Worm (Caenorhabditis elegans): ENCODE measurements around the gene nrf-5.

nrf-5 gene

DNA sequence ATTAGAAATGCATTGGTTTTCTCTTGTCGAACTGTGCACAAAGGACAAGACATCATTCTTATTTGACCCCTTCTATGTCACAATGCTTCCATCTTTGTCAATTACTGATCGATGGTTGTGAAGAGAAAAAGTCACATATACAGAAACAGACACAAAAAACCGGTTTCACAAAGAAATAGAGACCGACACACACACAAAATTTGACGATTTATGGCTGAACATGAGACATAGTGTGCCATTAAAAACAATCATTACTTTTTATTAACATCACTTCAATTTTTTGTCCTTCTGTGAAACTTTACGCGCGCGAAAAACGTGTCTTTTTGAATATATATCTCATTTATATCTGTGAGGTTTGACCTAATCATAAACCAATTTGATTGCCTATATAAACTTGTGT lies 37.5 kb upstream of the nrf-5 start (continued):
- no peak for TF ChIP-seq zip-4 (GFP tag; optimal IDR thresholded peaks at IDR 0.05)

DNA sequence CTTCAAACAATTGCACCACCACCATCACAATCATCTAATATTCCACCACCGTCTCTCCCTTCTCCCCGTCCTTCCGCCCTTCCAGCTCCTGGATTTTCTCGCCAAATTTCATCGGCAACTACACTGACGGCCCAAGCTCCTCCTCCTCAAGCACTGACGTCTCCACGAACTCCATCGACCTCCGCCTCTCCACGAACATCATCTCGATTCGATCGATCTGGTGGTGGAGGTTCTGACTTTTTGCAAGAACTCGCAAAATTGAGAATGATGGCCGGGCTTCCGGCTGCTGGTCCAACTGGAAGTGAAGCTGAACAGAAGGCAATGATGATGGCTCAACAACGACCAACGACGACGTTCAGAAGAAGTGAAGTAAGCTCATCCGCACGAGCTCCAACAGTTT lies 34.0 kb upstream of the nrf-5 start:
- TF ChIP-seq ceh-63 (GFP tag; optimal IDR thresholded peaks at IDR 0.05) (no peak), mdl-1 (tag; optimal IDR thresholded peaks at IDR 0.05) (no peak), dsc-1 (tag; optimal IDR thresholded peaks at IDR 0.05) (no peak), zip-4 (GFP tag; optimal IDR thresholded peaks at IDR 0.05) (no peak), sox-4 (tag; optimal IDR thresholded peaks at IDR 0.05) (no peak), C34B4.2 (tag; optimal IDR thresholded peaks at IDR 0.05) (no peak), nhr-19 (GFP tag; conservative IDR thresholded peaks at IDR 0.05) (no peak), Y116A8C.19 (tag; optimal IDR thresholded peaks at IDR 0.05; ENCODE audit: borderline replicate concordance) (no peak), pax-3 (tag; optimal IDR thresholded peaks at IDR 0.05) (no peak), mef-2 (tag; optimal IDR thresholded peaks at IDR 0.05) (no peak), lir-3 (tag; optimal IDR thresholded peaks at IDR 0.05; ENCODE audit: poor library complexity) (no peak), ets-5 (GFP tag; IDR thresholded peaks at IDR 0.05) (no peak), fkh-10 (GFP tag; optimal IDR thresholded peaks at IDR 0.05) (no peak), nhr-84 (tag; optimal IDR thresholded peaks at IDR 0.05) (no peak), aha-1 (tag; optimal IDR thresholded peaks at IDR 0.05) (no peak), F16B12.6 (tag; optimal IDR thresholded peaks at IDR 0.05) (no peak), nhr-77 (tag; optimal IDR thresholded peaks at IDR 0.05) (no peak)

DNA sequence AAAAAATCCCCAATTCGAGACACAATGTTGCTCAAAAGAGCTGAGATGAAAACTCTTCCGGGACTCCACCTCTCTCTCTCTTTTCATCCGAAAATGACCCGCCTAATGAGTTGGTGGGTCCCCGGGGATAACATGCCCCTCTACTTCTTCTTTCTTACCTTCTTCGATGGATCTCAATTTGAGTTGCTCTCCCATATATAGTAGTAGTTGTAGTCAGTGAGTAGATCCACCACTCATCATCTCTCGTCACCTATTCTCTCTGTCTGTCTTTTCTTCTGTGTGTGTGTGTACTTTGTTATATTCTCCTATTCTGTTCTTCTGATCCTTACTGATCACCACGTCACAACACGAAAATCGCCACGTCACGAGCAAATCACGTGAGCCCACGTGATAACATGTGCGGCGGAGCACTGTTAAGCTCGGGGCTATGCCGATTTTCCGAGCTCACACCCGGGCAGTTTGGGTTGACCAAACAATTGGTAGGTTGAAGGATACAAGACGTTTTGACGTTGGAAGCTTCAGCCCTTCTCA lies 31.8 kb upstream of the nrf-5 start, which contains the start of gene twk-32:
Gene twk-32 (plus strand): TSS at position 396 of the 531 bp plus-strand sequence.
- peak; percentile 23 for TF ChIP-seq nhr-71 (tag; optimal IDR thresholded peaks at IDR 0.05)
- no peak for TF ChIP-seq unc-62 (GFP tag; optimal IDR thresholded peaks at IDR 0.05)
- TF ChIP-seq blmp-1 (tag; optimal IDR thresholded peaks at IDR 0.05): no peak
- TF ChIP-seq lir-3 (tag; optimal IDR thresholded peaks at IDR 0.05; ENCODE audit: poor library complexity): peak; percentile 13
- peak; percentile 2 for TF ChIP-seq snu-23 (GFP tag; optimal IDR thresholded peaks at IDR 0.05)
- TF ChIP-seq lin-14 (GFP tag; optimal IDR thresholded peaks at IDR 0.05): peak; percentile 17
- TF ChIP-seq nhr-20 (tag; optimal IDR thresholded peaks at IDR 0.05): peak; percentile 25
- peak; percentile 29; the same call in 1 of the 2 replicates for TF ChIP-seq nhr-19 (GFP tag; conservative IDR thresholded peaks at IDR 0.05)
- TF ChIP-seq pax-3 (tag; optimal IDR thresholded peaks at IDR 0.05): peak; percentile 48

DNA sequence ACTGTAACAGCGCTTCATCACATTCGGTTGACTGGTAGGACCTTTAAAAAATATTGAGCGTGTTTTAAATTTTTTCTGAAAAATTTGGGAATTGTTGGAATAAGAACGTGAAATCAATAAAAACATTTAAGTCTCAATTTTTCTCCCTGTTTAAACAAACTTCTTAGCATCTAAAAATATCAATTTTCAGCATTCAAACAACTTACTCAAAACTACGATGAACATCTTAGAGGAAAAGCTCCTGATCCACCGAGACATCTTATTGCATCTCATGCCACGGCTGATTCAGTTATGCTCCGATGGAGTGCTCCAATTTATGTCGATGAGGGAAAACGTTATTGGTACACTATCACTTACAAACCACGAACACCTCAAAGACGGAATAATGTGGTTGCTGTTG lies 28.9 kb upstream of the nrf-5 start:
- TF ChIP-seq nhr-90 (tag; optimal IDR thresholded peaks at IDR 0.05; ENCODE audit: poor library complexity): no peak

DNA sequence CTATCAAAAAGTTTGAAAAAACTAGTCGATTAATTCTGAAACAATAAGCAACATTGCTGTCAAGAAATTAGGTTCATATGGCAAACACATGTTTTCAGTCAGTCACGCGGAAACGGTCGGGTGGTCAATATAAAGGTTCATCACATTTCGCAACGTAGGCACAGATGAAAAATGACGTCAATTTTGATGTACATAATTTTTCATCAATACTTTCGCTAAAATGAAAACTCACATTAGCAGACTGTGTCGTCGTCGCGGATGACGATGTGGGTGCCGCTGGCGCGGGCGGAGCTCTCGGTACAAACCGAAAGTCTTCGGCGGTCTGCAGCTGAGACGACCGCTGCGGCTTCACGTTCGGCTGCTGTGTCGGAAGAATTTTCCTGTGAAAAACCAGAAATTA lies 24.2 kb upstream of the nrf-5 start, which contains the start of gene swan-2:
Gene swan-2 (minus strand): TSS at position 380 of the 400 bp plus-strand sequence.
- TF ChIP-seq F16B12.6 (tag; optimal IDR thresholded peaks at IDR 0.05) (no peak), nhr-71 (tag; optimal IDR thresholded peaks at IDR 0.05) (peak; percentile 10), efl-1 (optimal IDR thresholded peaks at IDR 0.05) (no peak), efl-1 (GFP tag; optimal IDR thresholded peaks at IDR 0.05 in 1 of 2) (peak in 1 of 2 experiments; percentile 88), dsc-1 (tag; optimal IDR thresholded peaks at IDR 0.05) (peak; percentile 60), fkh-4 (tag; optimal IDR thresholded peaks at IDR 0.05; ENCODE audit: borderline replicate concordance) (peak; percentile 5), xbp-1 (tag; optimal IDR thresholded peaks at IDR 0.05) (no peak), nhr-20 (tag; optimal IDR thresholded peaks at IDR 0.05) (no peak), lin-35 (GFP tag; optimal IDR thresholded peaks at IDR 0.05) (peak in 1 of 2 experiments; percentile 70), snu-23 (GFP tag; optimal IDR thresholded peaks at IDR 0.05) (peak; percentile 3), nhr-85 (tag) (peak; percentile 65)

DNA sequence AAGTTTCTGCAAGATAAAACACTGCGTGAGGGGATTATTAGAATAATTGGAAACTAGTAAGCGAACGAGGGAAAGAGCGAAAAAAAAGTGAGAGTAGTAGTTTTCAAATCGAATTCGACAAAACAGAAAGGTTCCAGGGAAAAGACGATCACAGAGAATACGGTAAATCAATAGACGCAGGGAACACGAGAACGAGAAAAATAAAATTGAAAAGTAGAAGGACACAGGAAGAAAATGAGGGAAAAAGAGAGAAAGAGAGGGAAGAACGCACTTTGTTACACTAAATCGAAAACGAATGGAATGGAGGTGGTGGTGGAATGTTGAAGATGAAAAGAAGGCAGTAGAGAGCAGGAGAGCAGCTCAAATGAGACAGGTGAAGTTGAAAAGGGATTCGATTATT lies 20.8 kb upstream of the nrf-5 start, which contains the start of gene swan-1:
Gene swan-1 (minus strand): TSS at position 6 of the 400 bp plus-strand sequence.
- TF ChIP-seq dsc-1 (tag; optimal IDR thresholded peaks at IDR 0.05) (peak; percentile 13), hlh-4 (tag; optimal IDR thresholded peaks at IDR 0.05) (no peak), hpl-2 (GFP tag; optimal IDR thresholded peaks at IDR 0.05) (no peak), ztf-11 (tag; optimal IDR thresholded peaks at IDR 0.05) (no peak), egl-27 (tag; optimal IDR thresholded peaks at IDR 0.05) (no peak), nhr-47 (tag; optimal IDR thresholded peaks at IDR 0.05) (no peak), nhr-19 (GFP tag; conservative IDR thresholded peaks at IDR 0.05) (peak; percentile 14; the same call in 1 of the 2 replicates), nhr-11 (tag; optimal IDR thresholded peaks at IDR 0.05) (no peak), elt-2 (tag; optimal IDR thresholded peaks at IDR 0.05) (no peak), rnt-1 (tag; optimal IDR thresholded peaks at IDR 0.05) (peak; percentile 26), fkh-8 (tag; optimal IDR thresholded peaks at IDR 0.05) (no peak), egl-13 (tag; optimal IDR thresholded peaks at IDR 0.05) (no peak), pqm-1 (tag; optimal IDR thresholded peaks at IDR 0.05) (no peak), unc-62 (GFP tag; optimal IDR thresholded peaks at IDR 0.05) (no peak), ceh-90 (tag; optimal IDR thresholded peaks at IDR 0.05) (no peak), unc-98 (GFP tag; IDR thresholded peaks at IDR 0.05) (no peak)

Measured in whole organism, L1 larva.